Worm (Caenorhabditis elegans): ENCODE results near the gene pygl-1.
"Not testable (repeated sequence)": the region's sequence is repeated elsewhere in the genome, so short reads cannot be mapped to it uniquely, and the experiment has no call there.

Gene pygl-1

ce11 chrV:3570695-3571094, 8.1 kb upstream of the pygl-1 start, which contains the start of gene F40C5.2:
F40C5.2 (plus strand) TSS chrV:3570995.
- not testable (repeated sequence) for TF ChIP-seq unc-62 (GFP tag; optimal IDR thresholded peaks at IDR 0.05)

- not testable (repeated sequence) for TF ChIP-seq unc-62 (GFP tag; optimal IDR thresholded peaks at IDR 0.05)
Observed at ce11 chrV:3572408-3572807, 6.4 kb upstream of the pygl-1 start, which contains the start of gene F40C5.1. F40C5.1 (plus strand) TSS chrV:3572708.

ce11 chrV:3575759-3576158, 3.1 kb upstream of the pygl-1 start, which contains the start of gene grl-27:
grl-27 (minus strand) TSS chrV:3575859.
- no peak for TF ChIP-seq unc-62 (GFP tag; optimal IDR thresholded peaks at IDR 0.05)

ce11 chrV:3579248-3579647, 425 bp downstream of the pygl-1 start:
- no peak for TF ChIP-seq unc-62 (GFP tag; optimal IDR thresholded peaks at IDR 0.05)

- TF ChIP-seq unc-62 (GFP tag; optimal IDR thresholded peaks at IDR 0.05), result no peak
Observed at ce11 chrV:3579795-3580194, 972 bp downstream of the pygl-1 start.

- no peak for TF ChIP-seq unc-62 (GFP tag; optimal IDR thresholded peaks at IDR 0.05)
Observed at ce11 chrV:3580385-3580784, 1.6 kb downstream of the pygl-1 start.

- TF ChIP-seq unc-62 (GFP tag; optimal IDR thresholded peaks at IDR 0.05), result no peak
Observed at ce11 chrV:3581034-3581433, 2.2 kb downstream of the pygl-1 start.

- TF ChIP-seq unc-62 (GFP tag; optimal IDR thresholded peaks at IDR 0.05), result no peak
Observed at ce11 chrV:3581643-3582042, 2.8 kb downstream of the pygl-1 start.

- no peak for TF ChIP-seq unc-62 (GFP tag; optimal IDR thresholded peaks at IDR 0.05)
Observed at ce11 chrV:3582086-3582485, 3.3 kb downstream of the pygl-1 start.

ce11 chrV:3582671-3583070, 3.8 kb downstream of the pygl-1 start:
- TF ChIP-seq unc-62 (GFP tag; optimal IDR thresholded peaks at IDR 0.05), result no peak

ce11 chrV:3583622-3584021, 4.8 kb downstream of the pygl-1 start:
- no peak for TF ChIP-seq unc-62 (GFP tag; optimal IDR thresholded peaks at IDR 0.05)

ce11 chrV:3585011-3585410, 6.2 kb downstream of the pygl-1 start:
- TF ChIP-seq unc-62 (GFP tag; optimal IDR thresholded peaks at IDR 0.05), result no peak

ce11 chrV:3586014-3586689, 7.3 kb downstream of the pygl-1 start, which contains the start of the genes rpl-11.1 and T22F3.2:
rpl-11.1 (minus strand) TSS chrV:3586064.
T22F3.2 (plus strand) TSS chrV:3586639.
- no peak for TF ChIP-seq unc-62 (GFP tag; optimal IDR thresholded peaks at IDR 0.05)

- no peak for TF ChIP-seq unc-62 (GFP tag; optimal IDR thresholded peaks at IDR 0.05)
Observed at ce11 chrV:3587633-3588032, 8.8 kb downstream of the pygl-1 start.

ce11 chrV:3588223-3588622, 9.4 kb downstream of the pygl-1 start:
- TF ChIP-seq unc-62 (GFP tag; optimal IDR thresholded peaks at IDR 0.05), result no peak

ce11 chrV:3592099-3592498, 13.3 kb downstream of the pygl-1 start, which contains the start of gene T22F3.12:
T22F3.12 (minus strand) TSS chrV:3592199.
- TF ChIP-seq unc-62 (GFP tag; optimal IDR thresholded peaks at IDR 0.05), result no peak

- no peak for TF ChIP-seq unc-62 (GFP tag; optimal IDR thresholded peaks at IDR 0.05)
Observed at ce11 chrV:3594936-3595335, 16.1 kb downstream of the pygl-1 start, which contains the start of gene srh-213. srh-213 (minus strand) TSS chrV:3595036.

Data from whole organism, dauer.